Fruit fly (Drosophila melanogaster) whole organism, embryonic: ENCODE results near the gene Veneno.
A peak's percentile ranks its signal among the peaks of the same experiment; 100 is the strongest.

Experiments
- ATbp ChIP-seq: fragments of 200-800 bp; sonication (Bioruptor generic); optimal IDR thresholded peaks from 2 replicates; lab custom pipeline; 2017; ENCODE audit warnings: missing biosample characterization, mild to moderate bottlenecking, missing genetic modification characterization, missing genetic modification reagents
- Adf1 ChIP-seq: fragments of 200-800 bp; sonication (Bioruptor generic); IDR thresholded peaks from 2 replicates; pipeline ENCODE4 v1.3.6; 2022; ENCODE audit warnings: missing biosample characterization, missing genetic modification characterization
- Atf3 ChIP-seq: fragments of 200-800 bp; sonication (Bioruptor generic); optimal IDR thresholded peaks from 3 replicates; lab custom pipeline; 2016; ENCODE audit warnings: missing biosample characterization, missing genetic modification characterization
- CG10209 ChIP-seq: fragments of 200-800 bp; sonication (Bioruptor generic); optimal IDR thresholded peaks from 3 replicates; lab custom pipeline; 2017; ENCODE audit warnings: missing biosample characterization, mild to moderate bottlenecking, missing genetic modification characterization, missing genetic modification reagents
- CG11456 ChIP-seq: fragments of 200-800 bp; sonication (Bioruptor generic); IDR thresholded peaks from 3 replicates; pipeline ENCODE4 v1.3.6; 2022; ENCODE audit warnings: missing biosample characterization, missing genetic modification characterization
- CG11504 ChIP-seq: fragments of 200-800 bp; sonication (Bioruptor generic); optimal IDR thresholded peaks from 3 replicates; lab custom pipeline; 2019; ENCODE audit warnings: missing biosample characterization, mild to moderate bottlenecking, missing genetic modification characterization, moderate library complexity
- CG12299 ChIP-seq: fragments of 200-800 bp; sonication (Bioruptor generic); optimal IDR thresholded peaks from 2 replicates; lab custom pipeline; 2018; ENCODE audit warnings: missing biosample characterization, mild to moderate bottlenecking, missing genetic modification characterization
- CG13287 ChIP-seq: fragments of 200-800 bp; sonication (Bioruptor generic); IDR thresholded peaks from 2 replicates; pipeline ENCODE4 v1.3.6; 2022; ENCODE audit warnings: missing biosample characterization, missing genetic modification characterization; ENCODE audit not compliant: partially characterized antibody
- CG14667 ChIP-seq: fragments of 200-800 bp; sonication (Bioruptor generic); IDR thresholded peaks from 2 replicates; pipeline ENCODE4 v1.3.6; 2022; ENCODE audit warnings: missing biosample characterization, missing genetic modification characterization
- CG15514 ChIP-seq: fragments of 200-800 bp; sonication (Bioruptor generic); optimal IDR thresholded peaks from 3 replicates; lab custom pipeline; 2017; ENCODE audit warnings: missing biosample characterization, missing genetic modification characterization, mild to moderate bottlenecking, moderate library complexity, missing genetic modification reagents
- CG1832 ChIP-seq: fragments of 200-800 bp; sonication (Bioruptor generic); optimal IDR thresholded peaks from 2 replicates; lab custom pipeline; 2017; ENCODE audit warnings: missing biosample characterization, mild to moderate bottlenecking, missing genetic modification characterization, inconsistent platforms
- CG2120 ChIP-seq: fragments of 200-800 bp; sonication (Bioruptor generic); optimal IDR thresholded peaks from 3 replicates; lab custom pipeline; 2016; ENCODE audit warnings: missing biosample characterization, missing genetic modification characterization
- CG30403 ChIP-seq: fragments of 200-800 bp; sonication (Bioruptor generic); optimal IDR thresholded peaks from 3 replicates; lab custom pipeline; 2016; ENCODE audit warnings: missing biosample characterization, missing genetic modification characterization
- CG32532 ChIP-seq: fragments of 200-800 bp; sonication (Bioruptor generic); IDR thresholded peaks from 2 replicates; pipeline ENCODE4 v1.3.6; 2022; ENCODE audit warnings: missing biosample characterization, missing genetic modification characterization
- CG3838 ChIP-seq: fragments of 200-800 bp; sonication (Bioruptor generic); optimal IDR thresholded peaks from 3 replicates; lab custom pipeline; 2016; ENCODE audit warnings: missing biosample characterization, missing genetic modification characterization
- CG9215 ChIP-seq: fragments of 200-800 bp; sonication (Bioruptor generic); IDR thresholded peaks from 2 replicates; pipeline ENCODE4 v1.3.6; 2022; ENCODE audit warnings: missing biosample characterization, missing genetic modification characterization
- CTCF ChIP-seq: fragments of 200-800 bp; sonication (Bioruptor generic); optimal IDR thresholded peaks from 2 replicates; lab custom pipeline; 2017; ENCODE audit warnings: missing biosample characterization, mild to moderate bottlenecking, missing genetic modification characterization, moderate library complexity
- Dfd ChIP-seq, 2 experiments: fragments of >200 bp; optimal IDR thresholded peaks; 2 replicates each; lab custom pipeline; 2017; ENCODE audit warnings: missing biosample characterization in 2 of 2, missing genetic modification characterization in 2 of 2
- Dip2 ChIP-seq: fragments of 200-800 bp; sonication (Bioruptor generic); IDR thresholded peaks from 2 replicates; pipeline ENCODE4 v1.3.6; 2022; ENCODE audit warnings: missing biosample characterization, missing genetic modification characterization
- Dll ChIP-seq: fragments of 200-800 bp; sonication (Bioruptor generic); IDR thresholded peaks from 4 replicates; pipeline ENCODE4 v1.3.6; 2022; ENCODE audit warnings: missing biosample characterization, missing genetic modification characterization; ENCODE audit not compliant: partially characterized antibody
- Fer1 ChIP-seq: fragments of 200-800 bp; sonication (Bioruptor generic); optimal IDR thresholded peaks from 2 replicates; lab custom pipeline; 2017; ENCODE audit warnings: missing biosample characterization, mild to moderate bottlenecking, missing genetic modification characterization
- H15 ChIP-seq: fragments of 200-800 bp; sonication (Bioruptor generic); IDR thresholded peaks from 3 replicates; pipeline ENCODE4 v1.3.6; 2022; ENCODE audit warnings: missing biosample characterization, missing genetic modification characterization
- HLH3B ChIP-seq: fragments of 200-800 bp; sonication (Bioruptor generic); IDR thresholded peaks from 2 replicates; pipeline ENCODE4 v1.3.6; 2022; ENCODE audit warnings: missing biosample characterization, missing genetic modification characterization
- Hr78 ChIP-seq, 2 experiments: fragments of 200-800 bp in 1 of 2; fragments of >200 bp in 1 of 2; sonication (Bioruptor generic) in 1 of 2; optimal IDR thresholded peaks; 2 replicates each; lab custom pipeline; 2017 to 2019; ENCODE audit warnings: missing biosample characterization in 2 of 2, missing genetic modification characterization in 2 of 2, mild to moderate bottlenecking in 1 of 2, moderate library complexity in 1 of 2
- Lhr ChIP-seq: fragments of 200-800 bp; sonication (Bioruptor generic); optimal IDR thresholded peaks from 3 replicates; lab custom pipeline; 2017; ENCODE audit warnings: mild to moderate bottlenecking, missing biosample characterization, missing genetic modification reagents, missing genetic modification characterization
- Max ChIP-seq: fragments of 200-800 bp; sonication (Bioruptor generic); optimal IDR thresholded peaks from 2 replicates; lab custom pipeline; 2016; ENCODE audit warnings: missing biosample characterization, mild to moderate bottlenecking, missing genetic modification characterization
- Ssrp ChIP-seq: fragments of 200-800 bp; sonication (Bioruptor generic); optimal IDR thresholded peaks from 2 replicates; lab custom pipeline; 2018; ENCODE audit warnings: missing biosample characterization, mild to moderate bottlenecking, missing genetic modification characterization, moderate library complexity
- Stat92E ChIP-seq, 3 experiments: fragments of >200 bp in 2 of 3; fragments of 200-800 bp in 1 of 3; sonication (Bioruptor generic) in 1 of 3; optimal IDR thresholded peaks; 2 replicates each; lab custom pipeline; 2017 to 2019; ENCODE audit warnings: missing biosample characterization in 3 of 3, missing genetic modification characterization in 3 of 3, mild to moderate bottlenecking in 1 of 3, moderate library complexity in 1 of 3
- bsh ChIP-seq, 2 experiments: fragments of 200-800 bp; sonication (Bioruptor generic); optimal IDR thresholded peaks; 2 replicates each; lab custom pipeline; 2017 to 2018; ENCODE audit warnings: mild to moderate bottlenecking in 2 of 2, missing biosample characterization in 2 of 2, missing genetic modification characterization in 2 of 2, moderate library complexity in 1 of 2
- btn ChIP-seq: fragments of 200-800 bp; sonication (Bioruptor generic); optimal IDR thresholded peaks from 2 replicates; lab custom pipeline; 2016; ENCODE audit warnings: missing biosample characterization, missing genetic modification characterization
- chm ChIP-seq: fragments of 200-800 bp; sonication (Bioruptor generic); IDR thresholded peaks from 2 replicates; pipeline ENCODE4 v1.3.6; 2022; ENCODE audit warnings: missing biosample characterization, missing genetic modification characterization
- dpn ChIP-seq, 2 experiments: fragments of 200-800 bp; sonication (Bioruptor generic); optimal IDR thresholded peaks; 3 replicates each; lab custom pipeline; 2016; ENCODE audit warnings: missing biosample characterization in 2 of 2, missing genetic modification characterization in 2 of 2
- eve ChIP-seq, 2 experiments: fragments of >200 bp; optimal IDR thresholded peaks; 2 replicates each; lab custom pipeline; 2017; ENCODE audit warnings: missing biosample characterization in 2 of 2, missing genetic modification characterization in 2 of 2
- exex ChIP-seq: fragments of 200-800 bp; sonication (Bioruptor generic); optimal IDR thresholded peaks from 4 replicates; lab custom pipeline; 2018; ENCODE audit warnings: missing biosample characterization, mild to moderate bottlenecking, missing genetic modification characterization, moderate library complexity
- fd96Cb ChIP-seq: fragments of 200-800 bp; sonication (Bioruptor generic); optimal IDR thresholded peaks from 2 replicates; lab custom pipeline; 2018; ENCODE audit warnings: missing biosample characterization, mild to moderate bottlenecking, missing genetic modification characterization, moderate library complexity
- gsb ChIP-seq: fragments of 200-800 bp; sonication (Bioruptor generic); IDR thresholded peaks from 2 replicates; pipeline ENCODE4 v1.3.6; 2022; ENCODE audit warnings: missing biosample characterization, missing genetic modification characterization
- ken ChIP-seq: fragments of 200-800 bp; sonication (Bioruptor generic); IDR thresholded peaks from 3 replicates; pipeline ENCODE4 v1.3.6; 2022; ENCODE audit warnings: missing biosample characterization, missing genetic modification characterization
- klu ChIP-seq: fragments of 200-800 bp; sonication (Bioruptor generic); IDR thresholded peaks from 2 replicates; pipeline ENCODE4 v1.3.6; 2022; ENCODE audit warnings: missing biosample characterization, missing genetic modification characterization
- lab ChIP-seq: fragments of 200-800 bp; sonication (Bioruptor generic); optimal IDR thresholded peaks from 3 replicates; lab custom pipeline; 2017; ENCODE audit warnings: missing biosample characterization, missing genetic modification characterization, mild to moderate bottlenecking, moderate library complexity, missing genetic modification reagents
- lola ChIP-seq, 3 experiments: fragments of >200 bp in 2 of 3; fragments of 200-800 bp in 1 of 3; sonication (Bioruptor generic) in 1 of 3; optimal IDR thresholded peaks; 2 replicates each; lab custom pipeline; 2017 to 2019; ENCODE audit warnings: missing biosample characterization in 3 of 3, missing genetic modification characterization in 3 of 3, mild to moderate bottlenecking in 1 of 3, moderate library complexity in 1 of 3
- nmo ChIP-seq: fragments of 200-800 bp; sonication (Bioruptor generic); optimal IDR thresholded peaks from 2 replicates; lab custom pipeline; 2018; ENCODE audit warnings: missing biosample characterization, mild to moderate bottlenecking, missing genetic modification characterization, moderate library complexity
- oc ChIP-seq: fragments of 200-800 bp; sonication (Bioruptor generic); optimal IDR thresholded peaks from 2 replicates; lab custom pipeline; 2018; ENCODE audit warnings: missing biosample characterization, mild to moderate bottlenecking, missing genetic modification characterization, moderate library complexity
- odd ChIP-seq: fragments of 200-800 bp; sonication (Bioruptor generic); optimal IDR thresholded peaks from 2 replicates; lab custom pipeline; 2017; ENCODE audit warnings: missing biosample characterization, mild to moderate bottlenecking, missing genetic modification characterization
- org-1 ChIP-seq: fragments of 200-800 bp; sonication (Bioruptor generic); optimal IDR thresholded peaks from 2 replicates; lab custom pipeline; 2017; ENCODE audit warnings: missing biosample characterization, missing genetic modification characterization
- pb ChIP-seq: fragments of 200-800 bp; sonication (Bioruptor generic); optimal IDR thresholded peaks from 3 replicates; lab custom pipeline; 2016; ENCODE audit warnings: missing biosample characterization, missing genetic modification characterization
- phol ChIP-seq: fragments of 200-800 bp; sonication (Bioruptor generic); optimal IDR thresholded peaks from 3 replicates; lab custom pipeline; 2018; ENCODE audit warnings: missing biosample characterization, mild to moderate bottlenecking, missing genetic modification characterization, moderate library complexity
- tin ChIP-seq: fragments of 200-800 bp; sonication (Bioruptor generic); optimal IDR thresholded peaks from 3 replicates; lab custom pipeline; 2016; ENCODE audit warnings: missing biosample characterization, missing genetic modification characterization
- unc-4 ChIP-seq: fragments of 200-800 bp; sonication (Bioruptor generic); IDR thresholded peaks from 2 replicates; pipeline ENCODE4 v1.3.6; 2022; ENCODE audit warnings: missing biosample characterization, missing genetic modification characterization; ENCODE audit not compliant: partially characterized antibody
- unpg ChIP-seq: fragments of 200-800 bp; sonication (Bioruptor generic); optimal IDR thresholded peaks from 3 replicates; lab custom pipeline; 2018; ENCODE audit warnings: missing biosample characterization, mild to moderate bottlenecking, missing genetic modification characterization, moderate library complexity
- wdn ChIP-seq: fragments of 200-800 bp; sonication (Bioruptor generic); IDR thresholded peaks from 2 replicates; pipeline ENCODE4 v1.3.6; 2022; ENCODE audit warnings: missing biosample characterization, missing genetic modification characterization

Gene Veneno

DNA sequence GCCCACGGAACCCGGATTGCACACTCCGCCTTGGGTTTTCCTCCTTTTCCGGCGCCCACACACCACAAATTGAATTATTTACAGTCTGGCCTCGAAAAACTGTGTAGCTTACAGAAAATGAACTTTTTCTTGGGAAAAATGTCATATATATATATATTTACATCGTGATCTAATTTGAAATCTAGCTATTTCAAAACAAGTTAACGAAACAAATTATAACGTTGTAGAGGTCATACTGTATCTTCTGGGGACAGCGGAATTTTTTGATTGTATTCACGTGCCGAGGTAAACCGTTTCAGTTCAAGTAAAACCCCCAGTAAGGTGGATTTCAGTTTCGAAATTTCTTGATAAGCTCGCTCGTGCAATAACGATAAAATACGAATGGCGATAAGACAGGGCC lies 7.9 kb downstream of the Veneno start (continued):
- peak; percentile 59; the same call in 1 of the 3 replicates for TF ChIP-seq H15 (GFP tag; lab: Robert Waterston, UW)
- TF ChIP-seq CG14667 (GFP tag; lab: Robert Waterston, UW) = peak; percentile 55; the same call in 1 of the 2 replicates
- peak in 1 of 2 experiments; percentile 55 for TF ChIP-seq bsh (GFP tag; optimal IDR thresholded peaks at IDR 0.05; lab: Kevin White, UChicago)
- peak; percentile 74 for TF ChIP-seq lab
- TF ChIP-seq HLH3B (GFP tag; lab: Robert Waterston, UW) = peak; percentile 62
- TF ChIP-seq ATbp (GFP tag; lab: Kevin White, UChicago) = peak; percentile 61
- TF ChIP-seq unpg (GFP tag; lab: Kevin White, UChicago) = peak; percentile 66
- 0 out of 3 replicates have a peak, but pooled peaks have one; percentile 57 for TF ChIP-seq ken (GFP tag; lab: Robert Waterston, UW)
- TF ChIP-seq Atf3 (GFP tag; lab: Kevin White, UChicago) = no peak
- no peak for TF ChIP-seq Dip2 (GFP tag; lab: Robert Waterston, UW)
- TF ChIP-seq CG3838 (GFP tag; lab: Kevin White, UChicago) = no peak
- peak; percentile 34 for TF ChIP-seq Ssrp (tag; lab: Kevin White, UChicago)
- TF ChIP-seq fd96Cb (tag; lab: Kevin White, UChicago) = peak; percentile 44
- peak; percentile 3 for TF ChIP-seq Fer1
- peak; percentile 11 for TF ChIP-seq org-1 (GFP tag; lab: Kevin White, UChicago)
- no peak for TF ChIP-seq tin (GFP tag; lab: Kevin White, UChicago)
- TF ChIP-seq exex (tag; lab: Kevin White, UChicago) = no peak
- no peak; the same call in 1 of the 2 replicates for TF ChIP-seq Adf1 (GFP tag; lab: Robert Waterston, UW)
- TF ChIP-seq nmo (GFP tag; lab: Kevin White, UChicago) = peak; percentile 37
- 0 out of 3 replicates have a peak, but pooled peaks have one; percentile 56 for TF ChIP-seq CG11456 (GFP tag; lab: Robert Waterston, UW)
- no peak for TF ChIP-seq CG13287 (GFP tag; lab: Robert Waterston, UW)
- TF ChIP-seq Max = no peak
- peak; percentile 62 for TF ChIP-seq oc (tag; lab: Kevin White, UChicago)
- TF ChIP-seq CG30403 = peak; percentile 33
- TF ChIP-seq CG9215 (GFP tag; lab: Robert Waterston, UW) = peak; percentile 21; the same call in 1 of the 2 replicates
- TF ChIP-seq Lhr (GFP tag; lab: Kevin White, UChicago) = no peak
- peak in 1 of 2 experiments; percentile 31 for TF ChIP-seq dpn (GFP tag; optimal IDR thresholded peaks at IDR 0.05; lab: Kevin White, UChicago)
- TF ChIP-seq pb (GFP tag; lab: Kevin White, UChicago) = no peak
- peak; percentile 54 for TF ChIP-seq CG11504 (tag; lab: Kevin White, UChicago)
- no peak for TF ChIP-seq lola (GFP tag; optimal IDR thresholded peaks at IDR 0.05; lab: Kevin White, UChicago)
- no peak for TF ChIP-seq eve (GFP tag; optimal IDR thresholded peaks at IDR 0.05; lab: Kevin White, UChicago)
- no peak for TF ChIP-seq btn (GFP tag; lab: Kevin White, UChicago)
- TF ChIP-seq CG12299 (tag; lab: Kevin White, UChicago) = no peak
- peak; percentile 64; the same call in 1 of the 2 replicates for TF ChIP-seq gsb (GFP tag; lab: Robert Waterston, UW)
- TF ChIP-seq phol = peak; percentile 9
- TF ChIP-seq Stat92E (GFP tag; optimal IDR thresholded peaks at IDR 0.05; lab: Kevin White, UChicago) = no peak
- TF ChIP-seq Dfd (GFP tag; optimal IDR thresholded peaks at IDR 0.05; lab: Kevin White, UChicago) = no peak
- no peak for TF ChIP-seq chm (GFP tag; lab: Robert Waterston, UW)
- TF ChIP-seq CG10209 (GFP tag; lab: Kevin White, UChicago) = peak; percentile 32
- no peak for TF ChIP-seq klu (GFP tag; lab: Robert Waterston, UW)
- no peak for TF ChIP-seq odd (GFP tag; lab: Kevin White, UChicago)
- peak; percentile 73 for TF ChIP-seq CG32532 (GFP tag; lab: Robert Waterston, UW)
- TF ChIP-seq Dll (GFP tag; lab: Robert Waterston, UW) = no peak
- TF ChIP-seq CG2120 = peak; percentile 63
- TF ChIP-seq CG15514 = peak; percentile 13
- no peak for TF ChIP-seq unc-4 (GFP tag; lab: Robert Waterston, UW)
- peak in 1 of 2 experiments; percentile 49 for TF ChIP-seq Hr78 (GFP tag; optimal IDR thresholded peaks at IDR 0.05; lab: Kevin White, UChicago)
- TF ChIP-seq CTCF (GFP tag; lab: Kevin White, UChicago) = no peak
- no peak for TF ChIP-seq CG1832 (GFP tag; lab: Kevin White, UChicago)
- peak; percentile 25; the same call in 1 of the 2 replicates for TF ChIP-seq wdn (GFP tag; lab: Robert Waterston, UW)
